Worm (Caenorhabditis elegans): ENCODE data around the gene ham-1.
"Not testable (repeated sequence)": the region's sequence is repeated elsewhere in the genome, so short reads cannot be mapped to it uniquely, and the experiment has no call there.

Gene ham-1

ce11 chrIV:12505397-12505796, 36.6 kb upstream of the ham-1 start, which contains the start of gene sru-17:
TSS of gene sru-17 (plus strand) at chrIV:12505697.
- TF ChIP-seq fkh-10 (GFP tag; optimal IDR thresholded peaks at IDR 0.05); unc-62 (GFP tag; optimal IDR thresholded peaks at IDR 0.05); ztf-4 (tag; optimal IDR thresholded peaks at IDR 0.05): not testable (repeated sequence)

- TF ChIP-seq nhr-43 (tag; optimal IDR thresholded peaks at IDR 0.05; ENCODE audit: poor library complexity, severe bottlenecking) (no peak), sea-2 (GFP tag; optimal IDR thresholded peaks at IDR 0.05) (no peak), nhr-76 (tag; optimal IDR thresholded peaks at IDR 0.05) (no peak), elt-3 (tag; optimal IDR thresholded peaks at IDR 0.05) (no peak), fkh-10 (GFP tag; optimal IDR thresholded peaks at IDR 0.05) (no peak)
Observed at ce11 chrIV:12520150-12520549, 21.8 kb upstream of the ham-1 start, which contains the start of gene tsp-4. TSS of gene tsp-4 (minus strand) at chrIV:12520250.

ce11 chrIV:12522521-12522920, 19.5 kb upstream of the ham-1 start, which contains the start of gene sru-13:
TSS of gene sru-13 (minus strand) at chrIV:12522621.
- TF ChIP-seq daf-12 (tag; optimal IDR thresholded peaks at IDR 0.05) (no peak), zag-1 (tag; optimal IDR thresholded peaks at IDR 0.05) (no peak), nhr-28 (tag; optimal IDR thresholded peaks at IDR 0.05) (no peak), jun-1 (tag; optimal IDR thresholded peaks at IDR 0.05) (no peak), nhr-67 (tag; optimal IDR thresholded peaks at IDR 0.05) (no peak), nfya-1 (tag; optimal IDR thresholded peaks at IDR 0.05; ENCODE audit: insufficient read depth) (no peak), egl-27 (tag; optimal IDR thresholded peaks at IDR 0.05) (no peak), nhr-43 (tag; optimal IDR thresholded peaks at IDR 0.05; ENCODE audit: poor library complexity, severe bottlenecking) (no peak), skn-1 (tag; optimal IDR thresholded peaks at IDR 0.05) (no peak), lsy-12 (tag; optimal IDR thresholded peaks at IDR 0.05) (no peak), ztf-4 (tag; optimal IDR thresholded peaks at IDR 0.05) (no peak), hmg-11 (tag; optimal IDR thresholded peaks at IDR 0.05) (no peak), ceh-82 (tag; optimal IDR thresholded peaks at IDR 0.05) (no peak), unc-39 (tag; optimal IDR thresholded peaks at IDR 0.05) (no peak), egl-5 (tag; optimal IDR thresholded peaks at IDR 0.05) (no peak), eor-1 (tag; optimal IDR thresholded peaks at IDR 0.05) (no peak), ceh-16 (tag; optimal IDR thresholded peaks at IDR 0.05) (no peak), ZK546.5 (tag; optimal IDR thresholded peaks at IDR 0.05) (no peak), elt-2 (tag; optimal IDR thresholded peaks at IDR 0.05) (no peak)

ce11 chrIV:12525409-12525808, 16.6 kb upstream of the ham-1 start, which contains the start of gene eak-4:
TSS of gene eak-4 (minus strand) at chrIV:12525509.
- TF ChIP-seq R02D3.7 (tag; optimal IDR thresholded peaks at IDR 0.05) = no peak

- TF ChIP-seq skn-1 (tag; optimal IDR thresholded peaks at IDR 0.05) (peak; percentile 41), snpc-4 (tag; optimal IDR thresholded peaks at IDR 0.05) (peak; percentile 0), pqm-1 (tag; optimal IDR thresholded peaks at IDR 0.05) (peak; percentile 71), nhr-25 (tag; optimal IDR thresholded peaks at IDR 0.05) (no peak), ZK546.5 (tag; optimal IDR thresholded peaks at IDR 0.05) (no peak), elt-2 (tag; optimal IDR thresholded peaks at IDR 0.05) (peak; percentile 92), pha-4 (tag; optimal IDR thresholded peaks at IDR 0.05) (peak; percentile 86), ztf-11 (tag; optimal IDR thresholded peaks at IDR 0.05) (no peak), jun-1 (tag; optimal IDR thresholded peaks at IDR 0.05) (peak; percentile 78), ceh-28 (tag; optimal IDR thresholded peaks at IDR 0.05) (no peak), nhr-11 (tag; optimal IDR thresholded peaks at IDR 0.05) (no peak), fkh-2 (tag; optimal IDR thresholded peaks at IDR 0.05) (no peak), tbx-2 (tag; optimal IDR thresholded peaks at IDR 0.05) (no peak)
Observed at ce11 chrIV:12527217-12527616, 14.8 kb upstream of the ham-1 start, which contains the start of gene F53B2.8. TSS of gene F53B2.8 (minus strand) at chrIV:12527396.

Measured in whole organism, L3 larva.